Worm (Caenorhabditis elegans): Measurements from ENCODE around the gene crb-3.
"Not testable (repeated sequence)": the region's sequence is repeated elsewhere in the genome, so short reads cannot be mapped to it uniquely, and the experiment has no call there.

Gene crb-3

ce11 chrX:9203468-9203867, at the start of gene crb-3:
crb-3 (plus strand) TSS chrX:9203768.
- TF ChIP-seq snpc-4, unc-39, ceh-82 (tag; optimal IDR thresholded peaks at IDR 0.05): not testable (repeated sequence)

ce11 chrX:9154216-9154615, 49.4 kb upstream of the crb-3 start, which contains the start of gene B0563.7:
B0563.7 (minus strand) TSS chrX:9154316.
- TF ChIP-seq nhr-28 (tag; optimal IDR thresholded peaks at IDR 0.05): no peak
- TF ChIP-seq ceh-28 (tag; optimal IDR thresholded peaks at IDR 0.05): no peak
- TF ChIP-seq pqm-1 (tag; optimal IDR thresholded peaks at IDR 0.05): no peak
- no peak for TF ChIP-seq R02D3.7 (tag; optimal IDR thresholded peaks at IDR 0.05)
- TF ChIP-seq skn-1 (tag; optimal IDR thresholded peaks at IDR 0.05): no peak
- TF ChIP-seq elt-2 (tag; optimal IDR thresholded peaks at IDR 0.05): no peak
- TF ChIP-seq daf-12 (tag; optimal IDR thresholded peaks at IDR 0.05): no peak
- no peak for TF ChIP-seq elt-3 (tag; optimal IDR thresholded peaks at IDR 0.05)
- TF ChIP-seq nhr-25 (tag; optimal IDR thresholded peaks at IDR 0.05): no peak
- TF ChIP-seq ceh-16 (tag; optimal IDR thresholded peaks at IDR 0.05): no peak
- TF ChIP-seq ceh-82 (tag; optimal IDR thresholded peaks at IDR 0.05): no peak
- TF ChIP-seq tbx-2 (tag; optimal IDR thresholded peaks at IDR 0.05): no peak
- TF ChIP-seq unc-39 (tag; optimal IDR thresholded peaks at IDR 0.05): no peak

- TF ChIP-seq nhr-11 (tag; optimal IDR thresholded peaks at IDR 0.05): no peak
- peak; percentile 17 for TF ChIP-seq pqm-1 (tag; optimal IDR thresholded peaks at IDR 0.05)
- peak; percentile 42 for TF ChIP-seq elt-2 (tag; optimal IDR thresholded peaks at IDR 0.05)
These were observed 47.8 kb upstream of the crb-3 start for ce11 chrX:9155751-9156150.

- TF ChIP-seq lin-39 (tag; optimal IDR thresholded peaks at IDR 0.05) (peak; percentile 33), ceh-28 (tag; optimal IDR thresholded peaks at IDR 0.05) (no peak), nhr-43 (tag; optimal IDR thresholded peaks at IDR 0.05; ENCODE audit: poor library complexity, severe bottlenecking) (no peak), egl-5 (tag; optimal IDR thresholded peaks at IDR 0.05) (peak; percentile 50)
These were observed 42.2 kb upstream of the crb-3 start for ce11 chrX:9161253-9161904.

ce11 chrX:9162864-9163263, 40.7 kb upstream of the crb-3 start, which contains the start of gene tsp-11:
tsp-11 (plus strand) TSS chrX:9163164.
- TF ChIP-seq egl-5 (tag; optimal IDR thresholded peaks at IDR 0.05) (no peak), pqm-1 (tag; optimal IDR thresholded peaks at IDR 0.05) (no peak), nhr-23 (tag; optimal IDR thresholded peaks at IDR 0.05) (no peak), nhr-43 (tag; optimal IDR thresholded peaks at IDR 0.05; ENCODE audit: poor library complexity, severe bottlenecking) (no peak), mdl-1 (tag; optimal IDR thresholded peaks at IDR 0.05) (no peak), lin-15B (tag; optimal IDR thresholded peaks at IDR 0.05) (no peak), ama-1 (optimal IDR thresholded peaks at IDR 0.05) (no peak), nfya-1 (tag; optimal IDR thresholded peaks at IDR 0.05; ENCODE audit: insufficient read depth) (no peak), skn-1 (tag; optimal IDR thresholded peaks at IDR 0.05) (no peak), R02D3.7 (tag; optimal IDR thresholded peaks at IDR 0.05) (no peak), ceh-28 (tag; optimal IDR thresholded peaks at IDR 0.05) (no peak), eor-1 (tag; optimal IDR thresholded peaks at IDR 0.05) (no peak), ztf-4 (tag; optimal IDR thresholded peaks at IDR 0.05) (no peak), elt-1 (tag; optimal IDR thresholded peaks at IDR 0.05) (no peak), nhr-25 (tag; optimal IDR thresholded peaks at IDR 0.05) (no peak), aly-2 (tag; optimal IDR thresholded peaks at IDR 0.05) (no peak), ceh-16 (tag; optimal IDR thresholded peaks at IDR 0.05) (no peak), egl-27 (tag; optimal IDR thresholded peaks at IDR 0.05) (no peak), mml-1 (tag; optimal IDR thresholded peaks at IDR 0.05) (no peak), fos-1 (tag; optimal IDR thresholded peaks at IDR 0.05) (no peak)

- TF ChIP-seq zag-1 (tag; optimal IDR thresholded peaks at IDR 0.05) (no peak), skn-1 (tag; optimal IDR thresholded peaks at IDR 0.05) (no peak), tbx-2 (tag; optimal IDR thresholded peaks at IDR 0.05) (no peak), elt-1 (tag; optimal IDR thresholded peaks at IDR 0.05) (no peak), lsy-12 (tag; optimal IDR thresholded peaks at IDR 0.05) (no peak), nhr-28 (tag; optimal IDR thresholded peaks at IDR 0.05) (no peak), fkh-2 (tag; optimal IDR thresholded peaks at IDR 0.05) (no peak), egl-27 (tag; optimal IDR thresholded peaks at IDR 0.05) (no peak), jun-1 (tag; optimal IDR thresholded peaks at IDR 0.05) (no peak), mdl-1 (tag; optimal IDR thresholded peaks at IDR 0.05) (no peak), ceh-82 (tag; optimal IDR thresholded peaks at IDR 0.05) (no peak), fkh-10 (GFP tag; optimal IDR thresholded peaks at IDR 0.05) (no peak), nhr-76 (tag; optimal IDR thresholded peaks at IDR 0.05) (no peak), pqm-1 (tag; optimal IDR thresholded peaks at IDR 0.05) (no peak), ceh-9 (tag; optimal IDR thresholded peaks at IDR 0.05) (no peak), elt-3 (tag; optimal IDR thresholded peaks at IDR 0.05) (no peak), daf-12 (tag; optimal IDR thresholded peaks at IDR 0.05) (no peak), unc-62 (GFP tag; optimal IDR thresholded peaks at IDR 0.05) (no peak), ZK546.5 (tag; optimal IDR thresholded peaks at IDR 0.05) (no peak), ztf-4 (tag; optimal IDR thresholded peaks at IDR 0.05) (no peak)
These were observed 36.6 kb upstream of the crb-3 start, which contains the start of gene B0563.10 for ce11 chrX:9166921-9167320. B0563.10 (minus strand) TSS chrX:9167245.

All from whole organism, L3 larva.